Fruit fly (Drosophila melanogaster) whole organism, embryonic: ENCODE measurements around the gene CG44088.

Source experiments
- Ada2b ChIP-seq: fragments of 200-800 bp; sonication (Bioruptor generic); IDR thresholded peaks from 2 replicates; pipeline ENCODE4 v1.3.6; 2022; ENCODE audit warnings: missing biosample characterization, missing genetic modification characterization
- Atf-2 ChIP-seq: fragments of 200-800 bp; sonication (Bioruptor generic); optimal IDR thresholded peaks from 2 replicates; lab custom pipeline; 2016; ENCODE audit warnings: missing biosample characterization, missing genetic modification characterization
- CG11398 ChIP-seq: fragments of 200-800 bp; sonication (Bioruptor generic); optimal IDR thresholded peaks from 2 replicates; lab custom pipeline; 2016; ENCODE audit warnings: missing biosample characterization, missing genetic modification characterization
- CG11504 ChIP-seq: fragments of 200-800 bp; sonication (Bioruptor generic); optimal IDR thresholded peaks from 3 replicates; lab custom pipeline; 2019; ENCODE audit warnings: missing biosample characterization, mild to moderate bottlenecking, missing genetic modification characterization, moderate library complexity
- CG12391 ChIP-seq: fragments of 200-800 bp; sonication (Bioruptor generic); optimal IDR thresholded peaks from 3 replicates; lab custom pipeline; 2018; ENCODE audit warnings: missing biosample characterization, mild to moderate bottlenecking, missing genetic modification characterization, moderate library complexity
- CG14050 ChIP-seq: fragments of 200-800 bp; sonication (Bioruptor generic); IDR thresholded peaks from 3 replicates; pipeline ENCODE4 v1.3.6; 2022; ENCODE audit warnings: missing biosample characterization, missing genetic modification characterization
- CG15696 ChIP-seq: fragments of 200-800 bp; sonication (Bioruptor generic); optimal IDR thresholded peaks from 2 replicates; lab custom pipeline; 2019; ENCODE audit warnings: missing biosample characterization, mild to moderate bottlenecking, missing genetic modification characterization, moderate library complexity
- CG17186 ChIP-seq: fragments of 200-800 bp; sonication (Bioruptor generic); optimal IDR thresholded peaks from 3 replicates; lab custom pipeline; 2017; ENCODE audit warnings: missing biosample characterization, missing genetic modification reagents, missing genetic modification characterization
- CG17385 ChIP-seq: fragments of 200-800 bp; sonication (Bioruptor generic); optimal IDR thresholded peaks from 3 replicates; lab custom pipeline; 2018; ENCODE audit warnings: missing biosample characterization, mild to moderate bottlenecking, missing genetic modification characterization
- CG17802 ChIP-seq: fragments of 200-800 bp; sonication (Bioruptor generic); optimal IDR thresholded peaks from 2 replicates; lab custom pipeline; 2018; ENCODE audit warnings: missing biosample characterization, mild to moderate bottlenecking, missing genetic modification characterization, moderate library complexity
- CG2116 ChIP-seq: fragments of 200-800 bp; sonication (Bioruptor generic); optimal IDR thresholded peaks from 3 replicates; lab custom pipeline; 2018; ENCODE audit warnings: missing biosample characterization, mild to moderate bottlenecking, missing genetic modification characterization
- CG2129 ChIP-seq: fragments of 200-800 bp; sonication (Bioruptor generic); IDR thresholded peaks from 2 replicates; pipeline ENCODE4 v1.3.6; 2022; ENCODE audit warnings: missing biosample characterization, missing genetic modification characterization; ENCODE audit not compliant: partially characterized antibody
- CG2678 ChIP-seq: fragments of 200-800 bp; sonication (Bioruptor generic); optimal IDR thresholded peaks from 3 replicates; lab custom pipeline; 2019; ENCODE audit warnings: missing biosample characterization, mild to moderate bottlenecking, missing genetic modification characterization, moderate library complexity
- CG30431 ChIP-seq: fragments of 200-800 bp; sonication (Bioruptor generic); optimal IDR thresholded peaks from 2 replicates; lab custom pipeline; 2017; ENCODE audit warnings: missing biosample characterization, missing genetic modification characterization
- CG33213 ChIP-seq: fragments of 200-800 bp; sonication (Bioruptor generic); optimal IDR thresholded peaks from 3 replicates; lab custom pipeline; 2016; ENCODE audit warnings: missing biosample characterization, missing genetic modification characterization
- CG3726 ChIP-seq: fragments of 200-800 bp; sonication (Bioruptor generic); IDR thresholded peaks from 3 replicates; pipeline ENCODE4, ENCODE4 v1.3.6; 2022; ENCODE audit warnings: missing biosample characterization, missing genetic modification characterization
- CG4328 ChIP-seq: fragments of 200-800 bp; sonication (Bioruptor generic); optimal IDR thresholded peaks from 3 replicates; lab custom pipeline; 2017; ENCODE audit warnings: missing biosample characterization, missing genetic modification reagents, missing genetic modification characterization
- CG4707 ChIP-seq: fragments of 200-800 bp; sonication (Bioruptor generic); optimal IDR thresholded peaks from 2 replicates; lab custom pipeline; 2018; ENCODE audit warnings: missing biosample characterization, mild to moderate bottlenecking, missing genetic modification characterization, moderate library complexity
- CG4854 ChIP-seq: fragments of 200-800 bp; sonication (Bioruptor generic); optimal IDR thresholded peaks from 2 replicates; lab custom pipeline; 2016; ENCODE audit warnings: missing biosample characterization, missing genetic modification characterization, inconsistent platforms
- CG6689 ChIP-seq: fragments of 200-800 bp; sonication (Bioruptor generic); IDR thresholded peaks from 2 replicates; pipeline ENCODE4 v1.3.6; 2022; ENCODE audit warnings: missing biosample characterization, missing genetic modification characterization
- CG7839 ChIP-seq: fragments of 200-800 bp; sonication (Bioruptor generic); optimal IDR thresholded peaks from 3 replicates; lab custom pipeline; 2018; ENCODE audit warnings: missing biosample characterization, mild to moderate bottlenecking, missing genetic modification characterization, moderate library complexity
- CG8089 ChIP-seq: fragments of 200-800 bp; sonication (Bioruptor generic); optimal IDR thresholded peaks from 3 replicates; lab custom pipeline; 2016; ENCODE audit warnings: missing biosample characterization, missing genetic modification characterization
- Dip3 ChIP-seq: fragments of 200-800 bp; sonication (Bioruptor generic); optimal IDR thresholded peaks from 3 replicates; lab custom pipeline; 2016; ENCODE audit warnings: missing biosample characterization, missing genetic modification characterization
- Fer2 ChIP-seq: fragments of 200-800 bp; sonication (Bioruptor generic); optimal IDR thresholded peaks from 2 replicates; lab custom pipeline; 2018; ENCODE audit warnings: missing biosample characterization, mild to moderate bottlenecking, missing genetic modification characterization, moderate library complexity
- Gug ChIP-seq: fragments of 200-800 bp; sonication (Bioruptor generic); IDR thresholded peaks from 4 replicates; pipeline ENCODE4 v1.3.6; 2022; ENCODE audit warnings: missing biosample characterization, missing genetic modification characterization
- Lpt ChIP-seq: fragments of >200 bp; optimal IDR thresholded peaks from 2 replicates; lab custom pipeline; 2018; ENCODE audit warnings: missing biosample characterization, missing genetic modification characterization
- Mes4 ChIP-seq: fragments of 200-800 bp; sonication (Bioruptor generic); optimal IDR thresholded peaks from 2 replicates; lab custom pipeline; 2016; ENCODE audit warnings: missing biosample characterization, missing genetic modification characterization
- NC2β ChIP-seq: fragments of 200-800 bp; sonication (Bioruptor generic); optimal IDR thresholded peaks from 2 replicates; lab custom pipeline; 2016; ENCODE audit warnings: missing biosample characterization, missing genetic modification characterization
- Neu2 ChIP-seq: fragments of 200-800 bp; sonication (Bioruptor generic); optimal IDR thresholded peaks from 3 replicates; lab custom pipeline; 2016; ENCODE audit warnings: missing biosample characterization, missing genetic modification characterization, borderline replicate concordance
- Nf-YC ChIP-seq: fragments of 200-800 bp; optimal IDR thresholded peaks from 3 replicates; lab custom pipeline; 2019; ENCODE audit warnings: missing biosample characterization, mild to moderate bottlenecking, missing genetic modification characterization, moderate library complexity
- ac ChIP-seq: fragments of 200-800 bp; sonication (Bioruptor generic); optimal IDR thresholded peaks from 3 replicates; lab custom pipeline; 2017; ENCODE audit warnings: missing biosample characterization, mild to moderate bottlenecking, missing genetic modification characterization
- cas ChIP-seq: fragments of 200-800 bp; sonication (Bioruptor generic); IDR thresholded peaks from 2 replicates; pipeline ENCODE4 v1.3.6; 2022; ENCODE audit warnings: missing biosample characterization, missing genetic modification characterization
- danr ChIP-seq: fragments of 200-800 bp; sonication (Bioruptor generic); IDR thresholded peaks from 2 replicates; pipeline ENCODE4 v1.3.6; 2022; ENCODE audit warnings: missing biosample characterization, missing genetic modification characterization
- emc ChIP-seq: fragments of 200-800 bp; sonication (Bioruptor generic); optimal IDR thresholded peaks from 2 replicates; lab custom pipeline; 2016; ENCODE audit warnings: missing biosample characterization, missing genetic modification characterization
- ewg ChIP-seq: fragments of 200-800 bp; sonication (Bioruptor generic); optimal IDR thresholded peaks from 3 replicates; lab custom pipeline; 2017; ENCODE audit warnings: mild to moderate bottlenecking, missing biosample characterization, missing genetic modification reagents, missing genetic modification characterization
- exex ChIP-seq: fragments of 200-800 bp; sonication (Bioruptor generic); optimal IDR thresholded peaks from 4 replicates; lab custom pipeline; 2018; ENCODE audit warnings: missing biosample characterization, mild to moderate bottlenecking, missing genetic modification characterization, moderate library complexity
- gfzf ChIP-seq: fragments of 200-800 bp; sonication (Bioruptor generic); optimal IDR thresholded peaks from 2 replicates; lab custom pipeline; 2016; ENCODE audit warnings: missing biosample characterization, mild to moderate bottlenecking, missing genetic modification characterization, moderate library complexity
- grau ChIP-seq: fragments of 200-800 bp; optimal IDR thresholded peaks from 3 replicates; lab custom pipeline; 2019; ENCODE audit warnings: missing biosample characterization, mild to moderate bottlenecking, missing genetic modification characterization, moderate library complexity
- gsb-n ChIP-seq: fragments of 200-800 bp; sonication (Bioruptor generic); optimal IDR thresholded peaks from 3 replicates; lab custom pipeline; 2018; ENCODE audit warnings: missing biosample characterization, mild to moderate bottlenecking, missing genetic modification characterization
- jumu ChIP-seq: fragments of 200-800 bp; sonication (Bioruptor generic); optimal IDR thresholded peaks from 3 replicates; lab custom pipeline; 2016; ENCODE audit warnings: missing biosample characterization, missing genetic modification characterization
- ken ChIP-seq: fragments of 200-800 bp; sonication (Bioruptor generic); IDR thresholded peaks from 3 replicates; pipeline ENCODE4 v1.3.6; 2022; ENCODE audit warnings: missing biosample characterization, missing genetic modification characterization
- nerfin-1 ChIP-seq: fragments of 200-800 bp; sonication (Bioruptor generic); optimal IDR thresholded peaks from 3 replicates; lab custom pipeline; 2019; ENCODE audit warnings: missing biosample characterization, mild to moderate bottlenecking, missing genetic modification characterization, moderate library complexity
- onecut ChIP-seq: fragments of 200-800 bp; sonication (Bioruptor generic); IDR thresholded peaks from 2 replicates; pipeline ENCODE4 v1.3.6; 2022; ENCODE audit warnings: missing biosample characterization, missing genetic modification characterization
- prd ChIP-seq, 3 experiments: fragments of >200 bp in 2 of 3; fragments of 200-800 bp in 1 of 3; sonication (Bioruptor generic) in 1 of 3; optimal IDR thresholded peaks in 2 of 3; IDR thresholded peaks in 1 of 3; 2 replicates in 2 of 3; 3 replicates in 1 of 3; pipeline versions ENCODE4 v1.3.6 to Lab custom; 2017 to 2022; ENCODE audit warnings: missing biosample characterization in 1 of 3, missing genetic modification characterization in 1 of 3
- sc ChIP-seq, 3 experiments: fragments of >200 bp in 2 of 3; fragments of 200-800 bp in 1 of 3; sonication (Bioruptor generic) in 1 of 3; optimal IDR thresholded peaks; 2 replicates in 2 of 3; 3 replicates in 1 of 3; lab custom pipeline; 2017; ENCODE audit warnings: mild to moderate bottlenecking in 1 of 3, missing biosample characterization in 1 of 3, missing genetic modification characterization in 1 of 3, missing genetic modification reagents in 1 of 3
- tna ChIP-seq: fragments of 200-800 bp; sonication (Bioruptor generic); IDR thresholded peaks from 2 replicates; pipeline ENCODE4 v1.3.6; 2022; ENCODE audit warnings: missing biosample characterization, missing genetic modification characterization; ENCODE audit not compliant: partially characterized antibody
- wdn ChIP-seq: fragments of 200-800 bp; sonication (Bioruptor generic); IDR thresholded peaks from 2 replicates; pipeline ENCODE4 v1.3.6; 2022; ENCODE audit warnings: missing biosample characterization, missing genetic modification characterization
- yki ChIP-seq: fragments of >200 bp; optimal IDR thresholded peaks from 3 replicates; lab custom pipeline; 2018

Gene CG44088

dm6 chr3R:4739492-4740431 lies 35.1 kb downstream of the CG44088 start (continued):
- TF ChIP-seq exex (tag; lab: Kevin White, UChicago) = no peak
- TF ChIP-seq danr (GFP tag; lab: Robert Waterston, UW) = no peak
- peak; percentile 54; the same call in 2 of the 4 replicates for TF ChIP-seq Gug (GFP tag; lab: Robert Waterston, UW)
- TF ChIP-seq CG8089 (GFP tag; lab: Kevin White, UChicago) = peak; percentile 57
- TF ChIP-seq Mes4 = peak; percentile 86
- no peak for TF ChIP-seq CG3726 (GFP tag; lab: Robert Waterston, UW)
- TF ChIP-seq gfzf = no peak
- TF ChIP-seq CG17802 = peak; percentile 55
- no peak for TF ChIP-seq CG14050 (GFP tag; lab: Robert Waterston, UW)
- peak; percentile 47 for TF ChIP-seq CG2116 (GFP tag; lab: Kevin White, UChicago)
- no peak for TF ChIP-seq Ada2b
- peak; percentile 65 for TF ChIP-seq yki (lab: Kevin White, UChicago)
- TF ChIP-seq CG2678 (tag; lab: Kevin White, UChicago) = peak; percentile 93
- TF ChIP-seq CG2129 (GFP tag; lab: Robert Waterston, UW) = no peak
- peak; percentile 81 for TF ChIP-seq jumu (GFP tag; lab: Kevin White, UChicago)
- TF ChIP-seq CG12391 (tag; lab: Kevin White, UChicago) = peak; percentile 89
- peak; percentile 74 for TF ChIP-seq NC2β (GFP tag; lab: Kevin White, UChicago)
- TF ChIP-seq sc (optimal IDR thresholded peaks at IDR 0.05; lab: Kevin White, UChicago) = no peak
- peak; percentile 79 for TF ChIP-seq sc (GFP tag; optimal IDR thresholded peaks at IDR 0.05; lab: Kevin White, UChicago)
- no peak for TF ChIP-seq CG17186
- no peak for TF ChIP-seq cas (GFP tag; lab: Robert Waterston, UW)
- TF ChIP-seq ac = peak; percentile 6
- peak; percentile 85 for TF ChIP-seq CG17385 (GFP tag; lab: Kevin White, UChicago)
- no peak for TF ChIP-seq CG6689 (GFP tag; lab: Robert Waterston, UW)
- TF ChIP-seq grau = peak; percentile 97
- TF ChIP-seq nerfin-1 (tag; lab: Kevin White, UChicago) = peak; percentile 51
- no peak for TF ChIP-seq Neu2 (GFP tag; lab: Kevin White, UChicago)
- peak; percentile 69 for TF ChIP-seq Nf-YC (tag; lab: Kevin White, UChicago)
- TF ChIP-seq CG4707 (GFP tag; lab: Kevin White, UChicago) = peak; percentile 11
- peak; percentile 86 for TF ChIP-seq ewg
- peak; percentile 76 for TF ChIP-seq CG30431 (GFP tag; lab: Kevin White, UChicago)
- peak; percentile 70 for TF ChIP-seq gsb-n (tag; lab: Kevin White, UChicago)
- peak; percentile 43 for TF ChIP-seq CG33213 (GFP tag; lab: Kevin White, UChicago)
- peak; percentile 90 for TF ChIP-seq Atf-2 (GFP tag; lab: Kevin White, UChicago)
- TF ChIP-seq ken (GFP tag; lab: Robert Waterston, UW) = no peak
- no peak for TF ChIP-seq tna
- TF ChIP-seq onecut (GFP tag; lab: Robert Waterston, UW) = no peak; the same call in 1 of the 2 replicates
- no peak for TF ChIP-seq wdn
- peak; percentile 54 for TF ChIP-seq Fer2 (tag; lab: Kevin White, UChicago)
- TF ChIP-seq Lpt (GFP tag; lab: Kevin White, UChicago) = no peak
- TF ChIP-seq prd (optimal IDR thresholded peaks at IDR 0.05; lab: Kevin White, UChicago) = no peak
- no peak for TF ChIP-seq prd (GFP tag; IDR thresholded peaks at IDR 0.05; lab: Robert Waterston, UW)
- TF ChIP-seq CG4328 (GFP tag; lab: Kevin White, UChicago) = peak; percentile 84
- TF ChIP-seq CG11398 (GFP tag; lab: Kevin White, UChicago) = peak; percentile 62
- TF ChIP-seq CG4854 = peak; percentile 56
- peak; percentile 44 for TF ChIP-seq emc
- peak; percentile 74 for TF ChIP-seq Dip3 (GFP tag; lab: Kevin White, UChicago)
- peak; percentile 89 for TF ChIP-seq CG7839 (tag; lab: Kevin White, UChicago)
- peak; percentile 92 for TF ChIP-seq CG11504 (tag; lab: Kevin White, UChicago)
- TF ChIP-seq CG15696 (tag; lab: Kevin White, UChicago) = peak; percentile 54
